Worm (Caenorhabditis elegans) whole organism, L4 larva: ENCODE measurements around the gene hlh-26.

Source experiments
- D1046.2 ChIP-seq: fragments of 200-800 bp; sonication (Bioruptor generic); IDR thresholded peaks from 2 replicates; pipeline ENCODE4 v1.3.6; 2022; ENCODE audit warnings: missing genetic modification characterization, missing compliant biosample characterization
- F37D6.2 ChIP-seq: sonication (generic microtip); optimal IDR thresholded peaks from 2 replicates; lab custom pipeline; 2016; ENCODE audit warnings: mild to moderate bottlenecking, missing genetic modification characterization, missing compliant biosample characterization
- F49E8.2 ChIP-seq: sonication (generic microtip); optimal IDR thresholded peaks from 2 replicates; lab custom pipeline; 2016; ENCODE audit warnings: missing compliant biosample characterization, mild to moderate bottlenecking, missing genetic modification characterization, borderline replicate concordance
- T20F7.1 ChIP-seq: fragments of 200-800 bp; sonication (Bioruptor generic); optimal IDR thresholded peaks from 2 replicates; lab custom pipeline; 2018; ENCODE audit warnings: mild to moderate bottlenecking, missing genetic modification characterization, missing compliant biosample characterization
- T26A8.4 ChIP-seq: fragments of 200-800 bp; sonication (Bioruptor generic); IDR thresholded peaks from 2 replicates; pipeline ENCODE4 v1.3.6; 2022; ENCODE audit warnings: missing genetic modification characterization, missing compliant biosample characterization
- Y48G9A.11 ChIP-seq: fragments of 200-800 bp; sonication (Bioruptor generic); IDR thresholded peaks from 2 replicates; pipeline ENCODE4 v1.3.6; 2022; ENCODE audit warnings: missing genetic modification reagents, missing genetic modification characterization, missing compliant biosample characterization
- Y5F2A.4 ChIP-seq: fragments of 200-800 bp; sonication (Bioruptor generic); optimal IDR thresholded peaks from 2 replicates; lab custom pipeline; 2018; ENCODE audit warnings: mild to moderate bottlenecking, missing genetic modification characterization, missing compliant biosample characterization
- ZK337.2 ChIP-seq: fragments of 200-800 bp; sonication (Bioruptor generic); IDR thresholded peaks from 2 replicates; pipeline ENCODE4 v1.3.6; 2022; ENCODE audit warnings: missing genetic modification reagents, missing genetic modification characterization, missing compliant biosample characterization
- aha-1 ChIP-seq: fragments of 150-350 bp; peaks from one replicate; lab custom pipeline; 2014; ENCODE audit warnings: missing biosample characterization, missing genetic modification characterization
- attf-4 ChIP-seq: sonication (generic microtip); optimal IDR thresholded peaks from 3 replicates; lab custom pipeline; 2017; ENCODE audit warnings: missing biosample characterization, missing genetic modification characterization
- ceh-20 ChIP-seq: fragments of 200-800 bp; sonication (Bioruptor generic); IDR thresholded peaks from 2 replicates; pipeline ENCODE4 v1.3.6; 2022; ENCODE audit warnings: missing genetic modification reagents, missing genetic modification characterization, missing compliant biosample characterization
- ces-1 ChIP-seq: fragments of 150-350 bp; sonication (generic microtip); optimal IDR thresholded peaks from 4 replicates; lab custom pipeline; 2014; ENCODE audit warnings: missing biosample characterization, missing genetic modification reagents, missing genetic modification characterization
- ctbp-1 ChIP-seq: fragments of 200-800 bp; sonication (Bioruptor generic); IDR thresholded peaks from 2 replicates; pipeline ENCODE4 v1.3.6; 2022; ENCODE audit warnings: missing genetic modification reagents, missing genetic modification characterization, missing compliant biosample characterization
- daf-12 ChIP-seq: fragments of 150-350 bp; optimal IDR thresholded peaks from 2 replicates; lab custom pipeline; 2014; ENCODE audit warnings: missing biosample characterization, missing genetic modification reagents, missing genetic modification characterization
- daf-16 ChIP-seq, 3 experiments: sonication (generic microtip); optimal IDR thresholded peaks; 2 replicates each; lab custom pipeline; 2016 to 2017; ENCODE audit warnings: missing genetic modification characterization in 3 of 3, missing genetic modification reagents in 3 of 3, mild to moderate bottlenecking in 2 of 3, missing compliant biosample characterization in 2 of 3, missing biosample characterization in 1 of 3, moderate library complexity in 1 of 3
- daf-19 ChIP-seq: fragments of 200-800 bp; sonication (Bioruptor generic); conservative IDR thresholded peaks from 2 replicates; pipeline ENCODE4 v1.3.6; 2022; ENCODE audit warnings: missing genetic modification characterization, missing compliant biosample characterization
- dmd-6 ChIP-seq: fragments of 200-800 bp; sonication (Bioruptor generic); IDR thresholded peaks from 2 replicates; pipeline ENCODE4 v1.3.6; 2022; ENCODE audit warnings: missing genetic modification reagents, missing genetic modification characterization, missing compliant biosample characterization
- dmd-8 ChIP-seq: fragments of 200-800 bp; sonication (Bioruptor generic); IDR thresholded peaks from 2 replicates; pipeline ENCODE4 v1.3.6; 2022; ENCODE audit warnings: missing genetic modification characterization, missing compliant biosample characterization
- dmd-9 ChIP-seq: fragments of 200-800 bp; sonication (Bioruptor generic); IDR thresholded peaks from 2 replicates; pipeline ENCODE4 v1.3.6; 2022; ENCODE audit warnings: missing genetic modification reagents, missing genetic modification characterization, missing compliant biosample characterization
- dpl-1 ChIP-seq: fragments of 150-350 bp; optimal IDR thresholded peaks from 2 replicates; lab custom pipeline; 2014; ENCODE audit warnings: missing biosample characterization, missing genetic modification reagents, missing genetic modification characterization
- duxl-1 ChIP-seq: sonication (generic microtip); optimal IDR thresholded peaks from 2 replicates; lab custom pipeline; 2016; ENCODE audit warnings: mild to moderate bottlenecking, missing genetic modification characterization, moderate library complexity, missing compliant biosample characterization; ENCODE audit not compliant: poor library complexity
- egl-27 ChIP-seq: sonication (generic microtip); optimal IDR thresholded peaks from 3 replicates; lab custom pipeline; 2017; ENCODE audit warnings: missing biosample characterization, missing genetic modification reagents, missing genetic modification characterization
- egl-43 ChIP-seq: fragments of 200-800 bp; sonication (Bioruptor generic); IDR thresholded peaks from 2 replicates; pipeline ENCODE4 v1.3.6; 2022; ENCODE audit warnings: missing genetic modification reagents, missing genetic modification characterization, missing compliant biosample characterization
- hif-1 ChIP-seq, 2 experiments: sonication (generic microtip); optimal IDR thresholded peaks; 2 replicates each; lab custom pipeline; 2016 to 2017; ENCODE audit warnings: missing compliant biosample characterization in 2 of 2, missing genetic modification characterization in 2 of 2, missing genetic modification reagents in 2 of 2, missing genotype in 2 of 2, mild to moderate bottlenecking in 1 of 2
- lir-3 ChIP-seq: sonication (generic microtip); optimal IDR thresholded peaks from 2 replicates; lab custom pipeline; 2016; ENCODE audit warnings: mild to moderate bottlenecking, missing genetic modification characterization, missing compliant biosample characterization
- lsy-2 ChIP-seq, 2 experiments: fragments of 150-350 bp in 1 of 2; sonication (generic microtip) in 1 of 2; optimal IDR thresholded peaks; 2 replicates each; lab custom pipeline; 2014 to 2017; ENCODE audit warnings: missing biosample characterization in 2 of 2, missing genetic modification characterization in 2 of 2
- madf-9 ChIP-seq: fragments of 200-800 bp; sonication (Bioruptor generic); conservative IDR thresholded peaks from 2 replicates; pipeline ENCODE4 v1.3.6; 2022; ENCODE audit warnings: missing genetic modification reagents, missing genetic modification characterization, missing compliant biosample characterization
- mep-1 ChIP-seq: fragments of 150-350 bp; sonication (generic microtip); optimal IDR thresholded peaks from 3 replicates; lab custom pipeline; 2014; ENCODE audit warnings: missing biosample characterization, missing genetic modification characterization
- mes-2 ChIP-seq: sonication (generic microtip); optimal IDR thresholded peaks from 2 replicates; lab custom pipeline; 2016; ENCODE audit warnings: missing genotype, mild to moderate bottlenecking, missing genetic modification characterization, missing compliant biosample characterization; ENCODE audit not compliant: poor library complexity, severe bottlenecking
- mxl-2 ChIP-seq: fragments of 200-800 bp; sonication (Bioruptor generic); conservative IDR thresholded peaks from 2 replicates; pipeline ENCODE4 v1.3.6; 2022; ENCODE audit warnings: missing genetic modification reagents, missing genetic modification characterization, missing compliant biosample characterization
- nhr-11 ChIP-seq: fragments of 150-350 bp; optimal IDR thresholded peaks from 2 replicates; lab custom pipeline; 2014; ENCODE audit warnings: missing biosample characterization, missing genetic modification characterization
- nhr-111 ChIP-seq: fragments of 200-800 bp; sonication (Bioruptor generic); optimal IDR thresholded peaks from 2 replicates; lab custom pipeline; 2018; ENCODE audit warnings: mild to moderate bottlenecking, missing genetic modification characterization, missing compliant biosample characterization
- nhr-25 ChIP-seq: sonication (generic microtip); optimal IDR thresholded peaks from 2 replicates; lab custom pipeline; 2017; ENCODE audit warnings: missing genetic modification characterization, mild to moderate bottlenecking, missing compliant biosample characterization, antibody characterized with exemption, moderate library complexity, borderline replicate concordance; ENCODE audit not compliant: insufficient read depth
- nhr-48 ChIP-seq: sonication (generic microtip); optimal IDR thresholded peaks from 2 replicates; lab custom pipeline; 2016; ENCODE audit warnings: mild to moderate bottlenecking, missing genetic modification characterization, missing compliant biosample characterization
- php-3 ChIP-seq: fragments of 200-800 bp; sonication (Bioruptor generic); IDR thresholded peaks from 2 replicates; pipeline ENCODE4 v1.3.6; 2022; ENCODE audit warnings: missing genetic modification reagents, missing genetic modification characterization, missing compliant biosample characterization
- rbr-2 ChIP-seq: sonication (generic microtip); optimal IDR thresholded peaks from 2 replicates; lab custom pipeline; 2016; ENCODE audit warnings: missing genotype, missing genetic modification characterization, missing compliant biosample characterization
- saeg-2 ChIP-seq: fragments of 200-800 bp; sonication (Bioruptor generic); IDR thresholded peaks from 2 replicates; pipeline ENCODE4 v1.3.6; 2022; ENCODE audit warnings: missing genetic modification reagents, missing genetic modification characterization, missing compliant biosample characterization
- snpc-1.2 ChIP-seq: fragments of 200-800 bp; sonication (Bioruptor generic); IDR thresholded peaks from 2 replicates; pipeline ENCODE4 v1.3.6; 2022; ENCODE audit warnings: missing genetic modification reagents, missing genetic modification characterization, missing compliant biosample characterization
- unc-130 ChIP-seq: sonication (generic microtip); optimal IDR thresholded peaks from 2 replicates; lab custom pipeline; 2016; ENCODE audit warnings: missing genetic modification reagents, missing genetic modification characterization, missing compliant biosample characterization
- unc-62 ChIP-seq, 3 experiments: fragments of 150-350 bp in 1 of 3; sonication (generic microtip); optimal IDR thresholded peaks in 2 of 3; peaks in 1 of 3; 1 replicate in 1 of 3; 2 replicates in 2 of 3; lab custom pipeline; 2014 to 2017; ENCODE audit warnings: missing biosample characterization in 3 of 3, missing genetic modification characterization in 3 of 3, missing genetic modification reagents in 3 of 3, missing genotype in 1 of 3
- vab-7 ChIP-seq: fragments of 200-800 bp; sonication (Bioruptor generic); IDR thresholded peaks from 2 replicates; pipeline ENCODE4 v1.3.6; 2022; ENCODE audit warnings: missing genetic modification reagents, missing genetic modification characterization, missing compliant biosample characterization
- zfp-3 ChIP-seq: fragments of 200-800 bp; sonication (Bioruptor generic); conservative IDR thresholded peaks from 2 replicates; pipeline ENCODE4 v1.3.6; 2022; ENCODE audit warnings: missing genetic modification reagents, missing genetic modification characterization, missing compliant biosample characterization

The hlh-26 gene

ce11 chrII:5512473-5513097, 21.0 kb downstream of the hlh-26 start (continued):
- TF ChIP-seq daf-16 (GFP tag; optimal IDR thresholded peaks at IDR 0.05; lab: Kevin White, UChicago) (no peak), daf-16 (tag; optimal IDR thresholded peaks at IDR 0.05; lab: Kevin White, UChicago) (peak; percentile 44), madf-9 (GFP tag; lab: Robert Waterston, UW) (no peak), mep-1 (tag; lab: Kevin White, UChicago) (no peak), lir-3 (no peak), daf-19 (GFP tag; lab: Robert Waterston, UW) (no peak), nhr-111 (GFP tag; lab: Kevin White, UChicago) (no peak), attf-4 (tag; lab: Kevin White, UChicago) (no peak), nhr-48 (tag; lab: Kevin White, UChicago) (no peak), F37D6.2 (tag; lab: Kevin White, UChicago) (no peak), dmd-6 (GFP tag; lab: Robert Waterston, UW) (peak; percentile 94), php-3 (GFP tag; lab: Robert Waterston, UW) (no peak), egl-27 (tag; lab: Kevin White, UChicago) (no peak), daf-12 (tag; lab: Kevin White, UChicago) (no peak), aha-1 (tag; lab: Kevin White, UChicago) (no peak), saeg-2 (GFP tag; lab: Robert Waterston, UW) (no peak), nhr-25 (tag; lab: Kevin White, UChicago) (no peak), T20F7.1 (GFP tag; lab: Kevin White, UChicago) (no peak), T26A8.4 (GFP tag; lab: Robert Waterston, UW) (no peak), dpl-1 (GFP tag; lab: Kevin White, UChicago) (no peak), zfp-3 (GFP tag; lab: Robert Waterston, UW) (no peak)

- TF ChIP-seq ceh-20, result no peak
- no peak for TF ChIP-seq Y5F2A.4 (GFP tag; lab: Kevin White, UChicago)
- 0 out of 2 replicates have a peak, but pooled peaks have one; percentile 14 for TF ChIP-seq dmd-6 (GFP tag; lab: Robert Waterston, UW)
- TF ChIP-seq attf-4 (tag; lab: Kevin White, UChicago), result no peak
- TF ChIP-seq mes-2 (tag; lab: Kevin White, UChicago), result peak; percentile 80
- peak in 1 of 2 experiments; percentile 13 for TF ChIP-seq lsy-2 (tag; optimal IDR thresholded peaks at IDR 0.05; lab: Kevin White, UChicago)
- TF ChIP-seq ZK337.2 (GFP tag; lab: Robert Waterston, UW), result 0 out of 2 replicates have a peak, but pooled peaks have one; percentile 49
- TF ChIP-seq vab-7, result no peak
- TF ChIP-seq nhr-48 (tag; lab: Kevin White, UChicago), result no peak
- TF ChIP-seq F49E8.2, result peak; percentile 43
- no peak for TF ChIP-seq D1046.2 (GFP tag; lab: Robert Waterston, UW)
- TF ChIP-seq duxl-1 (tag; lab: Kevin White, UChicago), result peak; percentile 17
- TF ChIP-seq madf-9 (GFP tag; lab: Robert Waterston, UW), result 0 out of 2 replicates have a peak, but pooled peaks have one; percentile 41
- TF ChIP-seq rbr-2 (tag; lab: Kevin White, UChicago), result peak; percentile 2
- peak; percentile 46 for TF ChIP-seq aha-1 (tag; lab: Kevin White, UChicago)
- TF ChIP-seq unc-130 (GFP tag; lab: Kevin White, UChicago), result peak; percentile 72
- TF ChIP-seq mxl-2, result no peak
- no peak for TF ChIP-seq T20F7.1 (GFP tag; lab: Kevin White, UChicago)
- peak in 1 of 2 experiments; percentile 53 for TF ChIP-seq unc-62 (GFP tag; optimal IDR thresholded peaks at IDR 0.05 in 1 of 2; lab: Kevin White, UChicago)
- no peak for TF ChIP-seq unc-62 (tag; optimal IDR thresholded peaks at IDR 0.05; lab: Kevin White, UChicago)
- no peak for TF ChIP-seq nhr-11 (tag; lab: Kevin White, UChicago)
- TF ChIP-seq snpc-1.2 (GFP tag; lab: Robert Waterston, UW), result no peak
- no peak for TF ChIP-seq ctbp-1 (GFP tag; lab: Robert Waterston, UW)
- TF ChIP-seq egl-43 (GFP tag; lab: Robert Waterston, UW), result no peak
- no peak for TF ChIP-seq dmd-8
- no peak for TF ChIP-seq dpl-1 (GFP tag; lab: Kevin White, UChicago)
- peak; percentile 55; the same call in 1 of the 2 replicates for TF ChIP-seq Y48G9A.11 (GFP tag; lab: Robert Waterston, UW)
- TF ChIP-seq dmd-9, result no peak
- peak in 1 of 2 experiments; percentile 28 for TF ChIP-seq hif-1 (tag; optimal IDR thresholded peaks at IDR 0.05; lab: Kevin White, UChicago)
- TF ChIP-seq ces-1 (GFP tag; lab: Kevin White, UChicago), result no peak
These were observed 21.9 kb downstream of the hlh-26 start for ce11 chrII:5511417-5512353.
